Worm (Caenorhabditis elegans): Measurements from ENCODE around the gene F09A5.2.
A peak's percentile ranks its signal among the peaks of the same experiment; 100 is the strongest.

The F09A5.2 gene

ce11 chrX:13113457-13113856 is 21.4 kb upstream of the F09A5.2 start, which contains the start of gene F17H10.2:
Gene F17H10.2, plus strand, starts transcription at chrX:13113772.
- TF ChIP-seq efl-1 (optimal IDR thresholded peaks at IDR 0.05) = peak in 1 of 2 experiments; percentile 1
- TF ChIP-seq efl-1 (GFP tag; optimal IDR thresholded peaks at IDR 0.05 in 1 of 2) = peak in 1 of 2 experiments; percentile 89
- peak in 1 of 2 experiments; percentile 72 for TF ChIP-seq lin-35 (GFP tag; optimal IDR thresholded peaks at IDR 0.05)
- TF ChIP-seq dpl-1 (GFP tag; optimal IDR thresholded peaks at IDR 0.05) = peak in 2 of 3 experiments; percentile 9 to 18
- peak; percentile 93 for TF ChIP-seq blmp-1 (tag; optimal IDR thresholded peaks at IDR 0.05)
- no peak for TF ChIP-seq ceh-88 (GFP tag; IDR thresholded peaks at IDR 0.05)
- TF ChIP-seq unc-130 (tag; optimal IDR thresholded peaks at IDR 0.05) = peak; percentile 77
- no peak for TF ChIP-seq sup-37 (GFP tag; optimal IDR thresholded peaks at IDR 0.05)
- TF ChIP-seq nhr-28 (tag; optimal IDR thresholded peaks at IDR 0.05) = no peak
- TF ChIP-seq ceh-63 (GFP tag; optimal IDR thresholded peaks at IDR 0.05) = no peak
- no peak for TF ChIP-seq pax-3 (tag; optimal IDR thresholded peaks at IDR 0.05)
- no peak for TF ChIP-seq egl-27 (tag; optimal IDR thresholded peaks at IDR 0.05)
- TF ChIP-seq elt-3 (tag; optimal IDR thresholded peaks at IDR 0.05) = peak in 2 of 6 experiments; percentile 67 to 96
- peak; percentile 87 for TF ChIP-seq lin-14 (GFP tag; optimal IDR thresholded peaks at IDR 0.05)
- no peak for TF ChIP-seq nhr-237 (tag; optimal IDR thresholded peaks at IDR 0.05)
- TF ChIP-seq nhr-47 (tag; optimal IDR thresholded peaks at IDR 0.05) = peak; percentile 34
- no peak for TF ChIP-seq unc-62 (GFP tag; optimal IDR thresholded peaks at IDR 0.05)
- TF ChIP-seq ceh-82 (tag; optimal IDR thresholded peaks at IDR 0.05) = no peak
- no peak for TF ChIP-seq egl-13 (tag; optimal IDR thresholded peaks at IDR 0.05)
- no peak for TF ChIP-seq pag-3 (tag; optimal IDR thresholded peaks at IDR 0.05; ENCODE audit: borderline replicate concordance, insufficient read depth)
- peak in 1 of 2 experiments; percentile 91 for TF ChIP-seq mdl-1 (tag; optimal IDR thresholded peaks at IDR 0.05)
- TF ChIP-seq nhr-19 (GFP tag; conservative IDR thresholded peaks at IDR 0.05) = peak; percentile 68
- TF ChIP-seq aha-1 (tag; optimal IDR thresholded peaks at IDR 0.05) = no peak
- TF ChIP-seq irx-1 (tag; optimal IDR thresholded peaks at IDR 0.05) = peak; percentile 62
- TF ChIP-seq nhr-90 (tag; optimal IDR thresholded peaks at IDR 0.05; ENCODE audit: poor library complexity) = peak; percentile 66
- no peak for TF ChIP-seq alr-1 (tag; optimal IDR thresholded peaks at IDR 0.05; ENCODE audit: borderline replicate concordance)
- no peak for TF ChIP-seq ama-1 (optimal IDR thresholded peaks at IDR 0.05)
- TF ChIP-seq nhr-20 (tag; optimal IDR thresholded peaks at IDR 0.05) = peak; percentile 85
- peak; percentile 55 for TF ChIP-seq tbx-2 (tag; optimal IDR thresholded peaks at IDR 0.05)
- no peak for TF ChIP-seq fos-1 (tag; optimal IDR thresholded peaks at IDR 0.05)
- TF ChIP-seq skn-1 (tag; optimal IDR thresholded peaks at IDR 0.05) = peak; percentile 51
- no peak for TF ChIP-seq Y116A8C.19 (tag; optimal IDR thresholded peaks at IDR 0.05; ENCODE audit: borderline replicate concordance)
- peak; percentile 54; the same call in 1 of the 2 replicates for TF ChIP-seq grh-1 (GFP tag; IDR thresholded peaks at IDR 0.05)
- TF ChIP-seq ztf-11 (tag; optimal IDR thresholded peaks at IDR 0.05) = no peak
- TF ChIP-seq mep-1 (tag; optimal IDR thresholded peaks at IDR 0.05) = peak; percentile 57
- TF ChIP-seq vab-15 (tag; optimal IDR thresholded peaks at IDR 0.05) = peak; percentile 77
- peak; percentile 98 for TF ChIP-seq nhr-85 (tag)
- no peak for TF ChIP-seq C04F5.9 (tag; optimal IDR thresholded peaks at IDR 0.05)
- peak; percentile 19 to 44 for TF ChIP-seq lsy-2 (tag; optimal IDR thresholded peaks at IDR 0.05)
- no peak for TF ChIP-seq snpc-4 (tag; optimal IDR thresholded peaks at IDR 0.05)
- TF ChIP-seq C34B4.2 (tag; optimal IDR thresholded peaks at IDR 0.05) = no peak
- no peak for TF ChIP-seq lin-39 (tag; optimal IDR thresholded peaks at IDR 0.05)
- TF ChIP-seq elt-2 (tag; optimal IDR thresholded peaks at IDR 0.05) = no peak
- no peak for TF ChIP-seq mef-2 (tag; optimal IDR thresholded peaks at IDR 0.05)
- TF ChIP-seq tlp-1 (tag; optimal IDR thresholded peaks at IDR 0.05) = no peak
- no peak for TF ChIP-seq sox-4 (tag; optimal IDR thresholded peaks at IDR 0.05)
- TF ChIP-seq swsn-7 (tag; optimal IDR thresholded peaks at IDR 0.05) = no peak
- TF ChIP-seq rnt-1 (tag; optimal IDR thresholded peaks at IDR 0.05) = no peak
- peak; percentile 73 for TF ChIP-seq snu-23 (GFP tag; optimal IDR thresholded peaks at IDR 0.05)
- no peak for TF ChIP-seq sptf-1 (tag; optimal IDR thresholded peaks at IDR 0.05)
- no peak for TF ChIP-seq C16A3.4 (tag; optimal IDR thresholded peaks at IDR 0.05)
- TF ChIP-seq nhr-71 (tag; optimal IDR thresholded peaks at IDR 0.05) = peak; percentile 83
- TF ChIP-seq lin-13 (GFP tag; optimal IDR thresholded peaks at IDR 0.05) = no peak

All from whole organism, L1 larva.